Worm (Caenorhabditis elegans) whole organism, L2 larva: ENCODE measurements around the gene clec-134.

Experiments used
- C34F6.9 ChIP-seq: fragments of 150-350 bp; optimal IDR thresholded peaks from 2 replicates; lab custom pipeline; 2014; ENCODE audit warnings: missing biosample characterization, missing genetic modification characterization
- R02D3.7 ChIP-seq: fragments of 150-350 bp; optimal IDR thresholded peaks from 2 replicates; lab custom pipeline; 2014; ENCODE audit warnings: missing biosample characterization, missing genetic modification characterization
- Y55F3AM.14 ChIP-seq: fragments of 200-800 bp; sonication (Bioruptor generic); optimal IDR thresholded peaks from 2 replicates; lab custom pipeline; 2018; ENCODE audit warnings: mild to moderate bottlenecking, missing genetic modification characterization, missing compliant biosample characterization
- ZK546.5 ChIP-seq: sonication (generic microtip); optimal IDR thresholded peaks from 2 replicates; lab custom pipeline; 2017; ENCODE audit warnings: missing biosample characterization, missing genetic modification characterization
- aly-2 ChIP-seq: fragments of 150-350 bp; optimal IDR thresholded peaks from 2 replicates; lab custom pipeline; 2014; ENCODE audit warnings: missing biosample characterization, missing genetic modification characterization
- ama-1 ChIP-seq: fragments of 150-350 bp; optimal IDR thresholded peaks from 2 replicates; lab custom pipeline; 2018; ENCODE audit warnings: inconsistent platforms
- blmp-1 ChIP-seq: sonication (generic microtip); optimal IDR thresholded peaks from 2 replicates; lab custom pipeline; 2017; ENCODE audit warnings: missing genetic modification characterization, mild to moderate bottlenecking, missing compliant biosample characterization, antibody characterized with exemption, moderate library complexity; ENCODE audit not compliant: insufficient read depth
- ceh-16 ChIP-seq: fragments of 150-350 bp; optimal IDR thresholded peaks from 2 replicates; lab custom pipeline; 2014; ENCODE audit warnings: missing biosample characterization, missing genetic modification characterization
- ceh-82 ChIP-seq: fragments of 150-350 bp; optimal IDR thresholded peaks from 2 replicates; lab custom pipeline; 2014; ENCODE audit warnings: missing biosample characterization, missing genetic modification characterization
- crh-2 ChIP-seq: sonication (generic microtip); optimal IDR thresholded peaks from 2 replicates; lab custom pipeline; 2017; ENCODE audit warnings: missing biosample characterization, missing genetic modification characterization
- dmd-4 ChIP-seq: sonication (generic microtip); optimal IDR thresholded peaks from 2 replicates; lab custom pipeline; 2017; ENCODE audit warnings: missing biosample characterization, missing genetic modification characterization
- egl-27 ChIP-seq: sonication (generic microtip); optimal IDR thresholded peaks from 3 replicates; lab custom pipeline; 2017; ENCODE audit warnings: missing biosample characterization, missing genetic modification reagents, missing genetic modification characterization
- elt-1 ChIP-seq: fragments of 150-350 bp; optimal IDR thresholded peaks from 2 replicates; lab custom pipeline; 2014; ENCODE audit warnings: missing biosample characterization, missing genetic modification characterization
- gmeb-1 ChIP-seq: fragments of 150-350 bp; optimal IDR thresholded peaks from 2 replicates; lab custom pipeline; 2014; ENCODE audit warnings: missing biosample characterization, missing genetic modification characterization
- lin-11 ChIP-seq: fragments of 150-350 bp; sonication (generic microtip); optimal IDR thresholded peaks from 2 replicates; lab custom pipeline; 2014; ENCODE audit warnings: missing biosample characterization, missing genetic modification characterization, inconsistent platforms, mixed read lengths
- lin-13 ChIP-seq: fragments of 150-350 bp; optimal IDR thresholded peaks from 2 replicates; lab custom pipeline; 2014; ENCODE audit warnings: missing biosample characterization, missing genetic modification reagents, missing genetic modification characterization
- lin-39 ChIP-seq: fragments of 150-350 bp; optimal IDR thresholded peaks from 2 replicates; lab custom pipeline; 2014; ENCODE audit warnings: missing biosample characterization, missing genetic modification reagents, missing genetic modification characterization
- lsy-2 ChIP-seq, 2 experiments: fragments of 150-350 bp in 1 of 2; sonication (generic microtip) in 1 of 2; optimal IDR thresholded peaks; 2 replicates each; lab custom pipeline; 2014 to 2017; ENCODE audit warnings: missing biosample characterization in 2 of 2, missing genetic modification characterization in 2 of 2
- mbf-1 ChIP-seq: sonication (generic microtip); optimal IDR thresholded peaks from 2 replicates; lab custom pipeline; 2017; ENCODE audit warnings: missing biosample characterization, missing genetic modification characterization
- nhr-10 ChIP-seq: sonication (generic microtip); optimal IDR thresholded peaks from 2 replicates; lab custom pipeline; 2017; ENCODE audit warnings: missing biosample characterization, missing genetic modification characterization
- nhr-11 ChIP-seq: fragments of 150-350 bp; optimal IDR thresholded peaks from 2 replicates; lab custom pipeline; 2014; ENCODE audit warnings: missing biosample characterization, missing genetic modification characterization
- nhr-129 ChIP-seq: fragments of 150-350 bp; optimal IDR thresholded peaks from 2 replicates; lab custom pipeline; 2014; ENCODE audit warnings: missing biosample characterization, missing genetic modification characterization
- nhr-21 ChIP-seq: fragments of 150-350 bp; optimal IDR thresholded peaks from 2 replicates; lab custom pipeline; 2014; ENCODE audit warnings: missing biosample characterization, missing genetic modification characterization
- nhr-25 ChIP-seq: fragments of 150-350 bp; sonication (generic microtip); optimal IDR thresholded peaks from 3 replicates; lab custom pipeline; 2014; ENCODE audit warnings: missing biosample characterization, missing genetic modification characterization
- nhr-6 ChIP-seq: fragments of 150-350 bp; optimal IDR thresholded peaks from 2 replicates; lab custom pipeline; 2014; ENCODE audit warnings: missing biosample characterization, missing genetic modification characterization
- nhr-77 ChIP-seq: fragments of 150-350 bp; optimal IDR thresholded peaks from 2 replicates; lab custom pipeline; 2014; ENCODE audit warnings: missing biosample characterization, missing genetic modification characterization
- peb-1 ChIP-seq: fragments of 150-350 bp; optimal IDR thresholded peaks from 2 replicates; lab custom pipeline; 2014; ENCODE audit warnings: missing biosample characterization, missing genetic modification characterization
- skn-1 ChIP-seq: sonication (generic microtip); optimal IDR thresholded peaks from 2 replicates; lab custom pipeline; 2017; ENCODE audit warnings: missing biosample characterization, missing genetic modification characterization
- sma-3 ChIP-seq: sonication (generic microtip); optimal IDR thresholded peaks from 2 replicates; lab custom pipeline; 2016; ENCODE audit warnings: missing genetic modification reagents, missing genetic modification characterization, missing compliant biosample characterization
- unc-55 ChIP-seq: fragments of 150-350 bp; sonication (generic microtip); optimal IDR thresholded peaks from 3 replicates; lab custom pipeline; 2014; ENCODE audit warnings: missing biosample characterization, missing genetic modification reagents, missing genetic modification characterization
- zag-1 ChIP-seq: fragments of 150-350 bp; optimal IDR thresholded peaks from 2 replicates; lab custom pipeline; 2014; ENCODE audit warnings: missing biosample characterization, missing genetic modification characterization
- ztf-1 ChIP-seq: fragments of 200-800 bp; sonication (Bioruptor generic); conservative IDR thresholded peaks from 2 replicates; pipeline ENCODE4 v1.3.6; 2022; ENCODE audit warnings: missing genetic modification characterization, missing compliant biosample characterization
- ztf-4 ChIP-seq: fragments of 150-350 bp; optimal IDR thresholded peaks from 2 replicates; lab custom pipeline; 2014; ENCODE audit warnings: missing biosample characterization, missing genetic modification characterization

Gene clec-134

ce11 chrII:3567066-3567465, 12.8 kb upstream of the clec-134 start:
- TF ChIP-seq aly-2 (tag; lab: Kevin White, UChicago) (no peak), nhr-21 (tag; lab: Kevin White, UChicago) (no peak), R02D3.7 (no peak), C34F6.9 (tag; lab: Kevin White, UChicago) (no peak), lsy-2 (tag; optimal IDR thresholded peaks at IDR 0.05; lab: Kevin White, UChicago) (no peak), ztf-1 (GFP tag; lab: Robert Waterston, UW) (no peak), gmeb-1 (tag; lab: Kevin White, UChicago) (no peak), peb-1 (no peak), dmd-4 (tag; lab: Kevin White, UChicago) (no peak), nhr-11 (tag; lab: Kevin White, UChicago) (no peak), zag-1 (tag; lab: Kevin White, UChicago) (no peak), lin-39 (tag; lab: Kevin White, UChicago) (no peak), lin-13 (GFP tag; lab: Kevin White, UChicago) (no peak), mbf-1 (tag; lab: Kevin White, UChicago) (no peak)

DNA sequence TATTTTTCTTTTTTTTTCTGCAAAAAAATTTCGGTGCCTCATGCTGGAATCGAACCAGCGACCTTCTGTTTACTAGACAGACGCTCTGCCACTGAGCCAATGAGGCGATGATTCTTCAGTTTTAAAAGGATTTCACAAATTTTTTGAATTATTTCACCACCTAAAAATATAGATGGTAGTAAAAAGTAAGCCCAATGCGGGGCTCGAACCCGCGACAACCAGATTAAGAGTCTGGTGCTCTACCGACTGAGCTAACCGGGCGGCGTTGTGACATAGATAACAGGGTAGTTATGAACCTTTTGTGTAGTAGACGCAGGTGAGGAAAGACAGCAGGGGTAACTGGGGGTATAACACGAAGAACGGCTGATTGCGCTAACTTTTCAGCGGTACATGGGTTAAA, 12.3 kb upstream of the clec-134 start:
- TF ChIP-seq gmeb-1 (tag; lab: Kevin White, UChicago) (peak; percentile 39), sma-3 (GFP tag; lab: Kevin White, UChicago) (peak; percentile 22)

DNA sequence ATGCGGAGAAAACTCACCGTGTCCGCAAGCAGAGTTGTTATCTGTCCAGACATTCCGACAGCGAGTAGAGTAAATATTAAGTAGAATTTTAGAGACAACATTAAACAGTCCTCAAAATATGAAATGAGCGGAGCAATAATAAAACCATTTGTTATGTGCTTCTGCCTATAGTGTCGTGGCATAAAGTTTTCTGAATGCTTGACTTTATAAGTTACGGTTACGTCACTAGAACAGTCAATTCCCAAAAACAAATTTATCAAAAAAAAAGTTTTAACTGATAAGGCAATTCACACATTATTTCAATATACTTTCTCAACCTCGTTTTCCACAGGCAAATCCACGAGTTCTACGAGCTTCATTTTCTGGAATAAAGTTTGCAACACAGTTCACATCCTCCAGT, 10.7 kb upstream of the clec-134 start, which contains the start of gene clec-127:
TSS of gene clec-127 (minus strand) at position 101 of the 400 bp plus-strand sequence.
- TF ChIP-seq lsy-2 (tag; optimal IDR thresholded peaks at IDR 0.05; lab: Kevin White, UChicago), result no peak
- TF ChIP-seq Y55F3AM.14 (GFP tag; lab: Kevin White, UChicago), result no peak
- TF ChIP-seq nhr-10 (tag; lab: Kevin White, UChicago), result no peak
- TF ChIP-seq ztf-4, result no peak
- TF ChIP-seq skn-1, result no peak
- no peak for TF ChIP-seq nhr-21 (tag; lab: Kevin White, UChicago)
- TF ChIP-seq nhr-129 (tag; lab: Kevin White, UChicago), result no peak
- no peak for TF ChIP-seq elt-1
- TF ChIP-seq lin-11 (tag; lab: Kevin White, UChicago), result no peak
- no peak for TF ChIP-seq nhr-6 (tag; lab: Kevin White, UChicago)
- no peak for TF ChIP-seq ceh-82
- no peak for TF ChIP-seq lin-13 (GFP tag; lab: Kevin White, UChicago)

- TF ChIP-seq blmp-1 (tag; lab: Kevin White, UChicago), result no peak
- TF ChIP-seq elt-1, result no peak
- TF ChIP-seq, all 48 proteins: peak for 0
Measured at ce11 chrII:3570927-3571538, 8.8 kb upstream of the clec-134 start, which contains the start of the genes clec-128 and clec-129. TSS of gene clec-128 (minus strand) at chrII:3571027. TSS of gene clec-129 (plus strand) at chrII:3571488.

ce11 chrII:3573255-3573654, 6.6 kb upstream of the clec-134 start, which contains the start of gene clec-130:
TSS of gene clec-130 (plus strand) at chrII:3573555.
- TF ChIP-seq blmp-1 (tag; lab: Kevin White, UChicago) (no peak), lsy-2 (tag; optimal IDR thresholded peaks at IDR 0.05; lab: Kevin White, UChicago) (no peak), unc-55 (GFP tag; lab: Kevin White, UChicago) (no peak), nhr-11 (tag; lab: Kevin White, UChicago) (no peak), nhr-6 (tag; lab: Kevin White, UChicago) (no peak), nhr-25 (tag; lab: Kevin White, UChicago) (no peak), egl-27 (tag; lab: Kevin White, UChicago) (no peak), nhr-77 (tag; lab: Kevin White, UChicago) (no peak), crh-2 (tag; lab: Kevin White, UChicago) (no peak), ceh-82 (no peak), lin-13 (GFP tag; lab: Kevin White, UChicago) (no peak), ceh-16 (tag; lab: Kevin White, UChicago) (no peak), ama-1 (lab: Kevin White, UChicago) (no peak), nhr-10 (tag; lab: Kevin White, UChicago) (no peak), nhr-129 (tag; lab: Kevin White, UChicago) (no peak), ZK546.5 (tag; lab: Kevin White, UChicago) (no peak)
